Fruit fly (Drosophila melanogaster): Measurements from ENCODE around the gene CG31538.

The CG31538 gene

dm6 chr3R:5232197-5232607 is 45.4 kb downstream of the CG31538 start, which contains the start of the genes Kat60 and Mms19 (continued):
- peak; percentile 64 for TF ChIP-seq dmrt93B (GFP tag; optimal IDR thresholded peaks at IDR 0.05)
- TF ChIP-seq OdsH (GFP tag; optimal IDR thresholded peaks at IDR 0.05): peak; percentile 48
- peak; percentile 89 for TF ChIP-seq Jra (GFP tag; optimal IDR thresholded peaks at IDR 0.05)
- TF ChIP-seq HLH106 (tag; optimal IDR thresholded peaks at IDR 0.05): peak; percentile 76
- no peak for TF ChIP-seq CG32264 (GFP tag; optimal IDR thresholded peaks at IDR 0.05)
- TF ChIP-seq Abd-B (GFP tag; optimal IDR thresholded peaks at IDR 0.05): no peak
- peak; percentile 55 for TF ChIP-seq dsf (GFP tag; optimal IDR thresholded peaks at IDR 0.05; ENCODE audit: borderline replicate concordance)
- peak; percentile 60 for TF ChIP-seq sv (GFP tag; optimal IDR thresholded peaks at IDR 0.05)
- TF ChIP-seq CG9705 (GFP tag; optimal IDR thresholded peaks at IDR 0.05): peak; percentile 40
- TF ChIP-seq sage (GFP tag; optimal IDR thresholded peaks at IDR 0.05): no peak
- TF ChIP-seq Myc (optimal IDR thresholded peaks at IDR 0.05): peak; percentile 95
- TF ChIP-seq Vsx2 (GFP tag; optimal IDR thresholded peaks at IDR 0.05; ENCODE audit: partially characterized antibody): no peak

dm6 chr3R:5231383-5232196 is 46.0 kb downstream of the CG31538 start:
- no peak for TF ChIP-seq Abd-B (GFP tag; optimal IDR thresholded peaks at IDR 0.05)
- no peak for TF ChIP-seq rgr (GFP tag; optimal IDR thresholded peaks at IDR 0.05)
- no peak for TF ChIP-seq Rel (GFP tag; optimal IDR thresholded peaks at IDR 0.05)
- TF ChIP-seq Rel (tag; optimal IDR thresholded peaks at IDR 0.05): peak; percentile 4

- TF ChIP-seq Rel (GFP tag; optimal IDR thresholded peaks at IDR 0.05) (no peak), Rel (tag; optimal IDR thresholded peaks at IDR 0.05) (peak; percentile 91), psq (GFP tag; optimal IDR thresholded peaks at IDR 0.05) (no peak), pan (optimal IDR thresholded peaks at IDR 0.05) (no peak), Hr83 (GFP tag; optimal IDR thresholded peaks at IDR 0.05; ENCODE audit: poor library complexity, severe bottlenecking) (no peak), CrebA (GFP tag; optimal IDR thresholded peaks at IDR 0.05; ENCODE audit: borderline replicate concordance) (no peak), ey (GFP tag; optimal IDR thresholded peaks at IDR 0.05) (no peak), OdsH (GFP tag; optimal IDR thresholded peaks at IDR 0.05) (no peak), sage (GFP tag; optimal IDR thresholded peaks at IDR 0.05) (no peak), HLH106 (tag; optimal IDR thresholded peaks at IDR 0.05) (no peak)
Measured at dm6 chr3R:5229458-5229857, 48.2 kb downstream of the CG31538 start.

dm6 chr3R:5226025-5226424 is 51.6 kb downstream of the CG31538 start, which contains the start of gene Vps37B:
Gene Vps37B (plus strand): TSS chr3R:5226158.
- TF ChIP-seq Hr83 (GFP tag; optimal IDR thresholded peaks at IDR 0.05; ENCODE audit: poor library complexity, severe bottlenecking): no peak
- peak; percentile 14 for TF ChIP-seq Dif (GFP tag; optimal IDR thresholded peaks at IDR 0.05; ENCODE audit: partially characterized antibody)

Data from whole organism, wandering third instar larva.